In genomic region chr2L:10381890-10382450, dm6 we compare ENCODE assay signal across 1 fruit fly cellular context.
A peak's percentile ranks its signal among the peaks of the same experiment; 100 is the strongest.
TF ChIP-seq lines count a peak whose summit lies in the region.

Gene CG5096 (plus strand): TSS chr2L:10382263.

TF ChIP-seq in whole organism, embryonic, 481 proteins besides CTCF, POLR2A, EP300 and RAD21 (continued from another document):
- TF ChIP-seq CG31365 (tag; optimal IDR thresholded peaks at IDR 0.05; lab: Kevin White, UChicago) (peak; percentile 71), CG32772 (GFP tag; IDR thresholded peaks at IDR 0.05; lab: Robert Waterston, UW) (peak; percentile 79), CG18619 (GFP tag; optimal IDR thresholded peaks at IDR 0.05; lab: Kevin White, UChicago) (peak; percentile 83), vvl (GFP tag; IDR thresholded peaks at IDR 0.05; lab: Robert Waterston, UW) (peak; percentile 94), Fer3 (tag; optimal IDR thresholded peaks at IDR 0.05; lab: Kevin White, UChicago) (peak; percentile 96), CG15269 (tag; optimal IDR thresholded peaks at IDR 0.05; lab: Kevin White, UChicago) (peak; percentile 95), fd64A (GFP tag; optimal IDR thresholded peaks at IDR 0.05; lab: Kevin White, UChicago) (no peak), wor (GFP tag; IDR thresholded peaks at IDR 0.05; lab: Robert Waterston, UW) (peak; percentile 76), CG8281 (tag; optimal IDR thresholded peaks at IDR 0.05; lab: Kevin White, UChicago) (peak; percentile 72), CG4820 (GFP tag; optimal IDR thresholded peaks at IDR 0.05; lab: Kevin White, UChicago) (peak; percentile 67), sisA (GFP tag; IDR thresholded peaks at IDR 0.05; lab: Robert Waterston, UW) (peak; percentile 72; the same call in 1 of the 2 replicates), her (GFP tag; optimal IDR thresholded peaks at IDR 0.05; lab: Kevin White, UChicago) (peak; percentile 82), YL-1 (GFP tag; optimal IDR thresholded peaks at IDR 0.05; lab: Kevin White, UChicago) (peak; percentile 35), Blimp-1 (GFP tag; optimal IDR thresholded peaks at IDR 0.05; lab: Kevin White, UChicago) (peak; percentile 85), Hand (GFP tag; optimal IDR thresholded peaks at IDR 0.05; lab: Kevin White, UChicago) (peak; percentile 89), tin (GFP tag; optimal IDR thresholded peaks at IDR 0.05; lab: Kevin White, UChicago) (peak; percentile 67), CG3407 (GFP tag; optimal IDR thresholded peaks at IDR 0.05; lab: Kevin White, UChicago) (peak; percentile 49), tgo (GFP tag; IDR thresholded peaks at IDR 0.05; lab: Robert Waterston, UW) (peak; percentile 90), Chrac-16 (GFP tag; optimal IDR thresholded peaks at IDR 0.05; lab: Kevin White, UChicago) (peak; percentile 58), dan (GFP tag; IDR thresholded peaks at IDR 0.05; lab: Robert Waterston, UW) (no peak), CG6254 (GFP tag; optimal IDR thresholded peaks at IDR 0.05; lab: Kevin White, UChicago) (peak; percentile 60), Hr3 (GFP tag; optimal IDR thresholded peaks at IDR 0.05; lab: Kevin White, UChicago) (peak; percentile 79), Aef1 (GFP tag; IDR thresholded peaks at IDR 0.05; lab: Robert Waterston, UW) (peak; percentile 88), dmrt11E (tag; optimal IDR thresholded peaks at IDR 0.05; lab: Kevin White, UChicago) (peak; percentile 49), Atf6 (GFP tag; IDR thresholded peaks at IDR 0.05; lab: Robert Waterston, UW) (peak; percentile 95), fd96Cb (tag; optimal IDR thresholded peaks at IDR 0.05; lab: Kevin White, UChicago) (peak; percentile 84), CG12744 (GFP tag; optimal IDR thresholded peaks at IDR 0.05; lab: Kevin White, UChicago) (peak; percentile 82), CG15514 (GFP tag; optimal IDR thresholded peaks at IDR 0.05; lab: Kevin White, UChicago) (peak; percentile 85), sima (GFP tag; optimal IDR thresholded peaks at IDR 0.05; lab: Kevin White, UChicago) (peak; percentile 15), sr (GFP tag; IDR thresholded peaks at IDR 0.05; lab: Robert Waterston, UW) (no peak; the same call in 2 of the 3 replicates), Sox100B (GFP tag; optimal IDR thresholded peaks at IDR 0.05; lab: Kevin White, UChicago) (peak; percentile 83)
